Fruit fly (Drosophila melanogaster): ENCODE results near the gene Pvf3.
A peak's percentile ranks its signal among the peaks of the same experiment; 100 is the strongest.

Gene Pvf3

DNA sequence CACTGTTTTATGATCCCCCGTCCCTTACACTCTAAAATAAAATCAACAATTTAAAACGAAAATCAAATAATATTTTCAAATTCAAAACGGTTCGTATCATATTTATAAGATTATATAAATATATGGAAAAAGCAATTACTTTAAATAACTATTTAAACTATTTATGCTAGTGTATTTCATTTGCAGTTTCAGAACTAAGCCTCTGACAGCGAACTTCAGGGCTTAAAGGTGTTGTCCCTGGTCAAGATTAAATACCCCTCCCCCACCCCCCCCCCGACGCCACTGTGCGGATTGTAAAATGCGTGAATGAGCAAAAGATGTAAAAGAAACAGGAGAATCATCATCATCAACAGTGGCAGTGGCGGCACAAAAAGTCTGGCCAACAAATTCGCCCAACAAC is 80.7 kb downstream of the Pvf3 start:
- no peak for TF ChIP-seq noc (tag; optimal IDR thresholded peaks at IDR 0.05)

DNA sequence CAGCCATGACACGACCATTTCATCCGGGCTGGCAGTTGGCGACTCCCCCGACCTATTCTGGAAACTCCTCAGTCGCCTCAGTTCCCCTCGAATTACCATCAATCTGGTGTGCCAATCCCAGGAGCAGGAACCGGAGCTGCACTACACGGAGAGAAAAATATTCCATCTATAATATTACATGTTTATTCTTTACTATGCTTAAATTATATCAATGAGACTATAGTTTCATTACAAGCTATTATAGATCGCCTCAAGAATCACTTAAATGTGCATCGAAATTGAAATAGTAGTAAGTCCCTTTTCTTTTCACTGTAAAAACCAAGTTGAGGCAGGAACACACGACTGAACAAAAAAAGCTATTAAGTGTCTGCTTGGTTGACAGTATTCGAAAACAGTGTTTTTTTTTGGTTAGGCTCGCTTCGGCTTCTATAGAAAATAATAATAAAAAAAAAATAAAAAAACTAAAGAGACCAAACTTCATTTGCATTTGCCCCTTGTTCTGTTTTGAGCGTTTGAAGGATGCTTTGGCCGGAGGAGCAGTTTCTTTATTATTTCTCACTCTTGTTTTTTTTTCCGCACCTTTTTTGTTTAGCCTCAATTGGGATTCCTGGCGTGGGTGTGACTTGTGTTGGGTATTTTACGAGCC is 81.3 kb downstream of the Pvf3 start:
- TF ChIP-seq noc (tag; optimal IDR thresholded peaks at IDR 0.05) = no peak

- TF ChIP-seq noc (tag; optimal IDR thresholded peaks at IDR 0.05) = no peak
Measured at dm6 chr2L:7073011-7073410, 84.5 kb downstream of the Pvf3 start.

- no peak for TF ChIP-seq noc (tag; optimal IDR thresholded peaks at IDR 0.05)
Measured at dm6 chr2L:7071862-7072261, 85.6 kb downstream of the Pvf3 start.

dm6 chr2L:7071219-7071618 is 86.3 kb downstream of the Pvf3 start:
- no peak for TF ChIP-seq noc (tag; optimal IDR thresholded peaks at IDR 0.05)

DNA sequence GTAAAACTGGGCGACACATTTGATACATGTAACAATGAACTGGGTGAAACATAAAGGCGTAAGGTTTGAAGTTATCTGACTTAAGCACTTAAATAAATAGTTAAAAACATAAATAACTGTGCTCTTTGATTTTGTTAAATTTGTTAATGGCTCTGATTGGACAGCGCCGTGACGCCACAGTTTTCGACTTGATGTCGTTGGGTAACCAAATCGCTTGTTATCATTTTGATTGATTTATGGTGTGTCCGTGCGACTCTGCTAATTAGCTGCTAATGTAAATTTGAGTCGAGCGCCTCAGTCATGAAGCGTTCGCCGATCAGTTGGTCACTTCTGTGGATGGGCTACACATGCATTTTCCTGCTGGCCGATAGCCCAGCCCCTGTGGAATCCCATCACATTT is 89.8 kb downstream of the Pvf3 start, which contains the start of gene Ugt307A1:
Gene Ugt307A1, plus strand, starts transcription at position 301 of the 400 bp plus-strand sequence.
- TF ChIP-seq noc (tag; optimal IDR thresholded peaks at IDR 0.05) = no peak

DNA sequence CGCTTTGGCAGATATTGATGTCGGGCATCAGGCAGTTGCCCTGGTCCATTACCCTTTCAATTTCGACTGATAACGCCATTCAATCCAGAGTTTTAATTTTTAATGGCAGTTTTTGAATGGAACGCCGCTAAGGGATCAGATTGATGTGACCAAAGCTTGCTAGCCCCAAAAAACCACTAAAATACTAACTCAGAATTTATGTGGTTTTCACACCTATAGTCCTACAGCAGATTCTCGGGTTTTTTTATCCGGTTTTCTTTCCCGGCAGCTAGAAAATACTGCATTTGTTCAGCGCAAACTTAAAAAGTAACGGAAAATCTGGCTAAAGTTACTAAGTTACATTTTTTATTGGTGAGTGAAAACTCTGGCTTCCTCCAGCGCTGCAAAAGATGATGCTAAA is 91.8 kb downstream of the Pvf3 start, which contains the start of gene Nuf2:
Gene Nuf2, minus strand, starts transcription at position 151 of the 400 bp plus-strand sequence.
- no peak for TF ChIP-seq noc (tag; optimal IDR thresholded peaks at IDR 0.05)

DNA sequence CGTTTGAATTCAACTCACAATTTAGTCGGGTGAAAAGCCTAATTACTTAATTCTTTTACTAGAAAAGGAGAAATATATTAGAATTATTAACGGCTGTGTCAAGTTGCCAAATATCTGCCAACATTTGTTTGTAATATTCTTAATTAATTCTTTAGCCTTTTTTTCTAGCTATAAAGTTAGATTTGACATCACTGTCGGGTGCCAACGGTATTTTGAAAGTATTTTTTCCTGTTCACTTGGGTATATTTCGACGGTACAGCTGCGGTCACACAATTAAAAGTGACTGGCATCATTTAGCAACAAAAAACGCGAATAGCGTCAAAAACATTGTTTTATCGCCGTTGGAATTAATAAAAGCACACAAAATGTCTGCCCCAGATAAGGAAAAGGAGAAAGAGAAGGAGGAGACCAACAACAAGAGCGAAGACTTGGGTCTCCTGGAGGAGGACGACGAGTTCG is 93.7 kb downstream of the Pvf3 start, which contains the start of gene Sem1:
Gene Sem1, plus strand, starts transcription at position 266 of the 459 bp plus-strand sequence.
- TF ChIP-seq noc (tag; optimal IDR thresholded peaks at IDR 0.05) = no peak

DNA sequence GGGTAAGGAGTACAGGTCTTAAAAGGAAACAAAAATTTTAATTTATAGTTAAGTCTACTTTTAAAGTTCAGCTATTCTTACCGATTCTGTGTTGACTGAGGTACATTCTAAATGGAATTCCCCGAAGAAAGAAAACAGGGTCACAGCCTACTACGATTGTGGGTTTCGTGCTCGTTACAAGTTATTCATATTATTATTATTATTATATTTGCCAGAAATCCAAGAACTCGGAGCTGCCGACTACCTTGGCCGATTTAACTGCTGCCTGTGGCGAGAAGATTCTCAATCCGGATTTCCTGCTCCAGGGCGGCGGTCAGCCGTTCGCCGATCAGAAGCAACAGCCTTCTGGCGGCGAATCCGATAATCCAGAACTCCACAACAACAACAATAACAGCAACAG is 96.7 kb downstream of the Pvf3 start, which contains the start of gene Mst27D:
Gene Mst27D, minus strand, starts transcription at position 101 of the 400 bp plus-strand sequence.
- no peak for TF ChIP-seq noc (tag; optimal IDR thresholded peaks at IDR 0.05)

dm6 chr2L:7056189-7056926 is 101.1 kb downstream of the Pvf3 start, which contains the start of gene Mnn1:
Mnn1 (plus strand) TSS chr2L:7056301.
- TF ChIP-seq noc (tag; optimal IDR thresholded peaks at IDR 0.05) = no peak

DNA sequence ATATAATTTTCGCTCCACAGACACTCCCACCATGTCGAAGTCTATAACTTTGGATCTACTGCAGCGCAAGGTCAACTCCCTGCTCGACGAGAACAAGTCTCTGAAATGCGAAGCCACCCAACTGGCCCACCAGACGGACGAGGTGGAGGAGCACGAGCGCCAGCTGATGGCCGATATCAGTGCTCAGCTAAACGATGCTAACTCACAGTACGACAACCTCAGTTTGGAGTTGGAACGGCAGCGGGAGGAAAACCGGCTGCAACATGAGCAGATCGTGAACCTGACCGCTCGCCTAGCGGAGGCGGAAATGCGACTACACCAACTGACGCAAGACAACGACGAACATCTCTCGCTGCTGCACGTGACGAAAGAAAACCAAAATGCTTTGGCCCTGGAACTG is 105.8 kb downstream of the Pvf3 start:
- no peak for TF ChIP-seq noc (tag; optimal IDR thresholded peaks at IDR 0.05)

DNA sequence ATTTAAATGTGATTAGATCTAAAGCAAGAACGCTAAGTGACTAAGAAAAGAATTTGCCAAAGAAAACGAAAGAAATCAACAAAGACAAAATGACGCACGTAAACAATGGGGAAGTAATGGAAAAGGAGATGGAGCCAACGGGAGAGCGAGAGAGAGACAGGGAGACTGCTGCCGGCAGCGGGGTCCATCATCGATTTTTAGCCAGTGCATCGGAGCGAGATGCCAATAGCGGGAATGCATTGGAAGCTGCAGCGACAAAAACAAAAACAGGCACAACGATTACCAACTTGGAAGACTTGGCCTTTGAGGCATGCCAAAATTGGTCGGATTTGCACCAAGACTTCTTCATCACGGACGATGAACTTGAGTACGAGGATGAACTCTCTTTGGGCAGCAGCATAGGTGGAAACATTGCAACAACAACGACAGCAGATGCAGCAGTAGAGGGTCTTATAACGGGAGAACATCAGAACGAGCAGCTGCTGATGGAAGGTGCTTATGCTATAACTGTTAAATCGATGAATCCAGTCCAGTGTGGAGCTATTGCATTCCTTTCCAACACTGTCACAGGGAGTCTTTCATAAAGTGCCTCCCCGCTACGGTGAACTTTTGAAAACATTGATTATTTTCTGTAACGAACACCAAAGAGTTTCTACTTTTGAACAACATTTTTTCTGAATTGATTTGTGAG is 106.9 kb downstream of the Pvf3 start:
- TF ChIP-seq noc (tag; optimal IDR thresholded peaks at IDR 0.05) = no peak

DNA sequence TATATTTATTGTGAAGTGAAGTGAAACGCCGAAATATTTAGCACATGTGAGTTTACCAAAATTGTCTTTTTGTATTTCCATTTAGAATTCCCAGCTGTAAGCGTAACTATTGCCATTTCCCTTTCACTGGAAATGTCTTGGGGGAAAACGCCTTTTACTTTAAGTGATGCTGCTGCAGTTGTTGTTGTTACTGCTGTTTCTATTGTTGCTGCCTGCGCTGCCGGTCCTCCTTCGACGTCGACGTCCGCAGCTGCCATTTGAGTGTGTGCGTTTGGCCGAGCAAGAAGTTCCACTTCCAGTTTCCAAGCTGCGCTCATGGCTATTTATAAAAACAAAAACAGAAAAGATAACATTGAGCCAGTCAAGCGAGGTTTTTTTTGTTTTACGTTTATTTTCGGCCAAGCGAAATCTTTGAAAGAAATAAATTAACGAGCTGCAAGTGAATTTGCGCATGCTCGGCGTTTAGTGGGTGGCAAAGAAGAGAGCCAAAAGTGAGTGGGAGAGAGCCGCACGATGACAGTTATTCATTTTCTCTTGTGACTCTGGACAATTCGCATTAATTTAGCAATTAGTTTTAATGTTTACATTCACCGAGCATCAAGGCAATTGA is 107.7 kb downstream of the Pvf3 start:
- no peak for TF ChIP-seq noc (tag; optimal IDR thresholded peaks at IDR 0.05)

dm6 chr2L:7049009-7049647 is 108.4 kb downstream of the Pvf3 start:
- peak; percentile 60 for TF ChIP-seq noc (tag; optimal IDR thresholded peaks at IDR 0.05)
